Fruit fly (Drosophila melanogaster) whole organism, embryonic: ENCODE measurements around the gene CG32436.

Experiments
- Aef1 ChIP-seq: fragments of 200-800 bp; sonication (Bioruptor generic); IDR thresholded peaks from 3 replicates; pipeline ENCODE4 v1.3.6; 2022; ENCODE audit warnings: missing biosample characterization, missing genetic modification characterization
- BEAF-32 ChIP-seq: fragments of 200-800 bp; sonication (Bioruptor generic); optimal IDR thresholded peaks from 3 replicates; lab custom pipeline; 2017; ENCODE audit warnings: missing biosample characterization, missing genetic modification characterization, mild to moderate bottlenecking, moderate library complexity, missing genetic modification reagents
- CG10431 ChIP-seq: fragments of 200-800 bp; sonication (Bioruptor generic); optimal IDR thresholded peaks from 3 replicates; lab custom pipeline; 2018; ENCODE audit warnings: missing biosample characterization, mild to moderate bottlenecking, missing genetic modification characterization
- CG12659 ChIP-seq: fragments of 200-800 bp; sonication (Bioruptor generic); optimal IDR thresholded peaks from 3 replicates; lab custom pipeline; 2017; ENCODE audit warnings: mild to moderate bottlenecking, missing biosample characterization, missing genetic modification reagents, missing genetic modification characterization
- CG13287 ChIP-seq: fragments of 200-800 bp; sonication (Bioruptor generic); IDR thresholded peaks from 2 replicates; pipeline ENCODE4 v1.3.6; 2022; ENCODE audit warnings: missing biosample characterization, missing genetic modification characterization; ENCODE audit not compliant: partially characterized antibody
- CG14710 ChIP-seq: fragments of 200-800 bp; sonication (Bioruptor generic); optimal IDR thresholded peaks from 3 replicates; lab custom pipeline; 2019; ENCODE audit warnings: missing biosample characterization, mild to moderate bottlenecking, missing genetic modification characterization, moderate library complexity
- CG17186 ChIP-seq: fragments of 200-800 bp; sonication (Bioruptor generic); optimal IDR thresholded peaks from 3 replicates; lab custom pipeline; 2017; ENCODE audit warnings: missing biosample characterization, missing genetic modification reagents, missing genetic modification characterization
- CG17359 ChIP-seq: fragments of 200-800 bp; sonication (Bioruptor generic); optimal IDR thresholded peaks from 3 replicates; lab custom pipeline; 2018; ENCODE audit warnings: missing biosample characterization, mild to moderate bottlenecking, missing genetic modification characterization, moderate library complexity
- CG18476 ChIP-seq: fragments of 200-800 bp; sonication (Bioruptor generic); optimal IDR thresholded peaks from 2 replicates; lab custom pipeline; 2016; ENCODE audit warnings: missing biosample characterization, mild to moderate bottlenecking, missing genetic modification characterization
- CG2116 ChIP-seq: fragments of 200-800 bp; sonication (Bioruptor generic); optimal IDR thresholded peaks from 3 replicates; lab custom pipeline; 2018; ENCODE audit warnings: missing biosample characterization, mild to moderate bottlenecking, missing genetic modification characterization
- CG2712 ChIP-seq: fragments of 200-800 bp; optimal IDR thresholded peaks from 3 replicates; lab custom pipeline; 2019; ENCODE audit warnings: missing biosample characterization, mild to moderate bottlenecking, missing genetic modification characterization, moderate library complexity
- CG30020 ChIP-seq: fragments of 200-800 bp; optimal IDR thresholded peaks from 2 replicates; lab custom pipeline; 2019; ENCODE audit warnings: missing biosample characterization, mild to moderate bottlenecking, missing genetic modification characterization, moderate library complexity
- CG34422 ChIP-seq: fragments of 200-800 bp; sonication (Bioruptor generic); IDR thresholded peaks from 3 replicates; pipeline ENCODE4 v1.3.6; 2022; ENCODE audit warnings: missing biosample characterization, missing genetic modification characterization
- CG4360 ChIP-seq: fragments of 200-800 bp; sonication (Bioruptor generic); IDR thresholded peaks from 2 replicates; pipeline ENCODE4 v1.3.6; 2022; ENCODE audit warnings: missing biosample characterization, missing genetic modification characterization
- CG4730 ChIP-seq: fragments of 200-800 bp; sonication (Bioruptor generic); IDR thresholded peaks from 2 replicates; pipeline ENCODE4 v1.3.6; 2022; ENCODE audit warnings: missing biosample characterization, missing genetic modification characterization
- CG4820 ChIP-seq: fragments of 200-800 bp; sonication (Bioruptor generic); optimal IDR thresholded peaks from 3 replicates; lab custom pipeline; 2016; ENCODE audit warnings: missing biosample characterization, missing genetic modification characterization
- CG6791 ChIP-seq: fragments of 200-800 bp; sonication (Bioruptor generic); IDR thresholded peaks from 3 replicates; pipeline ENCODE4 v1.3.6; 2022; ENCODE audit warnings: missing biosample characterization, missing genetic modification characterization; ENCODE audit not compliant: partially characterized antibody
- CG8478 ChIP-seq: fragments of >200 bp; optimal IDR thresholded peaks from 2 replicates; lab custom pipeline; 2018
- CG9797 ChIP-seq: fragments of 200-800 bp; sonication (Bioruptor generic); optimal IDR thresholded peaks from 3 replicates; lab custom pipeline; 2018; ENCODE audit warnings: missing biosample characterization, mild to moderate bottlenecking, missing genetic modification characterization
- CHES-1-like ChIP-seq: fragments of 200-800 bp; sonication (Bioruptor generic); optimal IDR thresholded peaks from 2 replicates; lab custom pipeline; 2016; ENCODE audit warnings: missing biosample characterization, missing genetic modification characterization
- Deaf1 ChIP-seq: fragments of 200-800 bp; optimal IDR thresholded peaks from 3 replicates; lab custom pipeline; 2019; ENCODE audit warnings: missing biosample characterization, mild to moderate bottlenecking, missing genetic modification characterization, moderate library complexity
- E2f2 ChIP-seq: fragments of 200-800 bp; sonication (Bioruptor generic); IDR thresholded peaks from 2 replicates; pipeline ENCODE4 v1.3.6; 2022; ENCODE audit warnings: missing biosample characterization, missing genetic modification characterization
- Ets97D ChIP-seq: fragments of 200-800 bp; sonication (Bioruptor generic); optimal IDR thresholded peaks from 3 replicates; lab custom pipeline; 2016; ENCODE audit warnings: missing biosample characterization, missing genetic modification characterization
- Fer1 ChIP-seq: fragments of 200-800 bp; sonication (Bioruptor generic); optimal IDR thresholded peaks from 2 replicates; lab custom pipeline; 2017; ENCODE audit warnings: missing biosample characterization, mild to moderate bottlenecking, missing genetic modification characterization
- HLH3B ChIP-seq: fragments of 200-800 bp; sonication (Bioruptor generic); IDR thresholded peaks from 2 replicates; pipeline ENCODE4 v1.3.6; 2022; ENCODE audit warnings: missing biosample characterization, missing genetic modification characterization
- Hey ChIP-seq: fragments of 200-800 bp; sonication (Bioruptor generic); optimal IDR thresholded peaks from 3 replicates; lab custom pipeline; 2018; ENCODE audit warnings: missing biosample characterization, mild to moderate bottlenecking, missing genetic modification characterization
- HmgZ ChIP-seq: fragments of 200-800 bp; sonication (Bioruptor generic); optimal IDR thresholded peaks from 2 replicates; lab custom pipeline; 2018; ENCODE audit warnings: missing biosample characterization, mild to moderate bottlenecking, missing genetic modification characterization
- MESR4 ChIP-seq: fragments of 200-800 bp; sonication (Bioruptor generic); optimal IDR thresholded peaks from 2 replicates; lab custom pipeline; 2018; ENCODE audit warnings: missing biosample characterization, mild to moderate bottlenecking, missing genetic modification characterization, moderate library complexity
- Med ChIP-seq: fragments of 200-800 bp; sonication (Bioruptor generic); peaks from one replicate; lab custom pipeline; 2016; ENCODE audit warnings: missing biosample characterization, missing genetic modification characterization, mild to moderate bottlenecking, inconsistent platforms, moderate library complexity
- Myb ChIP-seq: fragments of 200-800 bp; sonication (Bioruptor generic); optimal IDR thresholded peaks from 2 replicates; lab custom pipeline; 2016; ENCODE audit warnings: missing biosample characterization, missing genetic modification characterization
- Rx ChIP-seq: fragments of 200-800 bp; sonication (Bioruptor generic); IDR thresholded peaks from 2 replicates; pipeline ENCODE4 v1.3.6; 2022; ENCODE audit warnings: missing biosample characterization, missing genetic modification characterization
- Sin3A ChIP-seq: fragments of >200 bp; optimal IDR thresholded peaks from 2 replicates; lab custom pipeline; 2018
- Sry-δ ChIP-seq: fragments of 200-800 bp; sonication (Bioruptor generic); optimal IDR thresholded peaks from 2 replicates; lab custom pipeline; 2016; ENCODE audit warnings: missing biosample characterization, missing genetic modification characterization
- YL-1 ChIP-seq: fragments of 200-800 bp; sonication (Bioruptor generic); optimal IDR thresholded peaks from 3 replicates; lab custom pipeline; 2017; ENCODE audit warnings: missing biosample characterization, mild to moderate bottlenecking, missing genetic modification characterization
- ato ChIP-seq: fragments of 200-800 bp; sonication (Bioruptor generic); IDR thresholded peaks from 2 replicates; pipeline ENCODE4 v1.3.6; 2022; ENCODE audit warnings: missing biosample characterization, missing genetic modification characterization; ENCODE audit not compliant: partially characterized antibody
- cg ChIP-seq: fragments of 200-800 bp; sonication (Bioruptor generic); optimal IDR thresholded peaks from 3 replicates; lab custom pipeline; 2019; ENCODE audit warnings: missing biosample characterization, mild to moderate bottlenecking, missing genetic modification characterization, moderate library complexity
- gro ChIP-seq: fragments of 200-800 bp; sonication (Bioruptor generic); optimal IDR thresholded peaks from 2 replicates; lab custom pipeline; 2016; ENCODE audit warnings: missing biosample characterization, missing genetic modification characterization
- ind ChIP-seq: fragments of 200-800 bp; sonication (Bioruptor generic); optimal IDR thresholded peaks from 3 replicates; lab custom pipeline; 2016; ENCODE audit warnings: missing biosample characterization, missing genetic modification characterization
- knrl ChIP-seq: fragments of 200-800 bp; sonication (Bioruptor generic); IDR thresholded peaks from 3 replicates; pipeline ENCODE4 v1.3.6; 2022; ENCODE audit warnings: missing biosample characterization, missing genetic modification characterization; ENCODE audit not compliant: partially characterized antibody
- lbe ChIP-seq: fragments of 200-800 bp; sonication (Bioruptor generic); optimal IDR thresholded peaks from 2 replicates; lab custom pipeline; 2016; ENCODE audit warnings: missing biosample characterization, mild to moderate bottlenecking, missing genetic modification characterization
- lov ChIP-seq, 2 experiments: fragments of 200-800 bp in 1 of 2; fragments of >200 bp in 1 of 2; sonication (Bioruptor generic) in 1 of 2; IDR thresholded peaks in 1 of 2; optimal IDR thresholded peaks in 1 of 2; 2 replicates in 1 of 2; 3 replicates in 1 of 2; pipeline versions ENCODE4 v1.3.6 to Lab custom; 2017 to 2022; ENCODE audit warnings: missing biosample characterization in 1 of 2, missing genetic modification characterization in 1 of 2
- ranshi ChIP-seq: fragments of 200-800 bp; sonication (Bioruptor generic); IDR thresholded peaks from 2 replicates; pipeline ENCODE4 v1.3.6; 2022; ENCODE audit warnings: missing biosample characterization, missing genetic modification characterization
- repo ChIP-seq: fragments of 200-800 bp; sonication (Bioruptor generic); optimal IDR thresholded peaks from 2 replicates; lab custom pipeline; 2016; ENCODE audit warnings: missing biosample characterization, missing genetic modification characterization
- row ChIP-seq: fragments of 200-800 bp; sonication (Bioruptor generic); IDR thresholded peaks from 3 replicates; pipeline ENCODE4 v1.3.6; 2022; ENCODE audit warnings: missing biosample characterization, missing genetic modification characterization
- slp2 ChIP-seq: fragments of 200-800 bp; sonication (Bioruptor generic); optimal IDR thresholded peaks from 2 replicates; lab custom pipeline; 2016; ENCODE audit warnings: missing biosample characterization, missing genetic modification characterization
- so ChIP-seq: fragments of 200-800 bp; sonication (Bioruptor generic); IDR thresholded peaks from 3 replicates; pipeline ENCODE4 v1.3.6; 2022; ENCODE audit warnings: missing biosample characterization, missing genetic modification characterization
- trem ChIP-seq: fragments of 200-800 bp; optimal IDR thresholded peaks from 3 replicates; lab custom pipeline; 2019; ENCODE audit warnings: missing biosample characterization, mild to moderate bottlenecking, missing genetic modification characterization, moderate library complexity
- unc-4 ChIP-seq: fragments of 200-800 bp; sonication (Bioruptor generic); IDR thresholded peaks from 2 replicates; pipeline ENCODE4 v1.3.6; 2022; ENCODE audit warnings: missing biosample characterization, missing genetic modification characterization; ENCODE audit not compliant: partially characterized antibody

Gene CG32436

dm6 chr3L:21343254-21344083 lies at the start of gene CG32436, which contains the start of gene Tbc1d8-9 (continued):
- TF ChIP-seq ato = peak; percentile 19; the same call in 1 of the 2 replicates
- TF ChIP-seq CG18476 (GFP tag; lab: Kevin White, UChicago) = no peak
- TF ChIP-seq CG6791 (GFP tag; lab: Robert Waterston, UW) = peak; percentile 62; the same call in 2 of the 3 replicates
- TF ChIP-seq CG9797 (GFP tag; lab: Kevin White, UChicago) = peak; percentile 77
- TF ChIP-seq slp2 (GFP tag; lab: Kevin White, UChicago) = no peak
- TF ChIP-seq trem (tag; lab: Kevin White, UChicago) = peak; percentile 60
- TF ChIP-seq CG34422 = peak; percentile 36; the same call in 1 of the 3 replicates
- peak; percentile 90 for TF ChIP-seq MESR4
- peak; percentile 37; the same call in 1 of the 2 replicates for TF ChIP-seq unc-4 (GFP tag; lab: Robert Waterston, UW)
- TF ChIP-seq knrl (GFP tag; lab: Robert Waterston, UW) = no peak
- peak; percentile 36; the same call in 1 of the 2 replicates for TF ChIP-seq CG13287
- no peak for TF ChIP-seq repo
- TF ChIP-seq lov (optimal IDR thresholded peaks at IDR 0.05; lab: Kevin White, UChicago) = no peak
- no peak for TF ChIP-seq lov (GFP tag; IDR thresholded peaks at IDR 0.05; lab: Robert Waterston, UW)
- no peak for TF ChIP-seq Hey (tag; lab: Kevin White, UChicago)
- peak; percentile 64 for TF ChIP-seq CG2116 (GFP tag; lab: Kevin White, UChicago)
- peak; percentile 22 for TF ChIP-seq Sin3A (lab: Kevin White, UChicago)
- peak; percentile 74 for TF ChIP-seq cg (GFP tag; lab: Kevin White, UChicago)
- peak; percentile 47 for TF ChIP-seq CHES-1-like (GFP tag; lab: Kevin White, UChicago)
- TF ChIP-seq CG2712 (tag; lab: Kevin White, UChicago) = peak; percentile 100
- TF ChIP-seq ind (GFP tag; lab: Kevin White, UChicago) = no peak
- TF ChIP-seq CG8478 (lab: Kevin White, UChicago) = no peak
- peak; percentile 37 for TF ChIP-seq YL-1 (GFP tag; lab: Kevin White, UChicago)
- peak; percentile 95 for TF ChIP-seq CG17186 (GFP tag; lab: Kevin White, UChicago)
- TF ChIP-seq CG4730 (GFP tag; lab: Robert Waterston, UW) = no peak
- peak; percentile 40 for TF ChIP-seq HmgZ (tag; lab: Kevin White, UChicago)
- TF ChIP-seq Ets97D = peak; percentile 56
- peak; percentile 93 for TF ChIP-seq CG4820 (GFP tag; lab: Kevin White, UChicago)
- no peak for TF ChIP-seq CG17359 (tag; lab: Kevin White, UChicago)
- TF ChIP-seq CG4360 (GFP tag; lab: Robert Waterston, UW) = peak; percentile 81
- peak; percentile 99 for TF ChIP-seq Myb
- peak; percentile 68 for TF ChIP-seq Med
- TF ChIP-seq so (GFP tag; lab: Robert Waterston, UW) = no peak
- TF ChIP-seq ranshi (GFP tag; lab: Robert Waterston, UW) = peak; percentile 17; the same call in 1 of the 2 replicates
- peak; percentile 79 for TF ChIP-seq E2f2
- TF ChIP-seq gro (GFP tag; lab: Kevin White, UChicago) = no peak
- TF ChIP-seq CG12659 = peak; percentile 36
- no peak for TF ChIP-seq Deaf1 (tag; lab: Kevin White, UChicago)
- no peak for TF ChIP-seq CG30020 (tag; lab: Kevin White, UChicago)
- TF ChIP-seq HLH3B (GFP tag; lab: Robert Waterston, UW) = no peak
- TF ChIP-seq Fer1 (GFP tag; lab: Kevin White, UChicago) = peak; percentile 12
- TF ChIP-seq CG10431 (GFP tag; lab: Kevin White, UChicago) = no peak
- TF ChIP-seq Rx (GFP tag; lab: Robert Waterston, UW) = no peak
- peak; percentile 51 for TF ChIP-seq Sry-δ (GFP tag; lab: Kevin White, UChicago)
- TF ChIP-seq Aef1 = peak; percentile 69; the same call in 2 of the 3 replicates
- peak; percentile 35 for TF ChIP-seq CG14710
- peak; percentile 39 for TF ChIP-seq BEAF-32 (GFP tag; lab: Kevin White, UChicago)
- TF ChIP-seq lbe (GFP tag; lab: Kevin White, UChicago) = no peak
- TF ChIP-seq row (GFP tag; lab: Robert Waterston, UW) = peak; percentile 41; the same call in 1 of the 3 replicates
